Worm (Caenorhabditis elegans): ENCODE data around the gene ptc-3.

ptc-3 gene

ce11 chrII:2807674-2808206 is 44.7 kb downstream of the ptc-3 start, which contains the start of gene K12H6.12:
Gene K12H6.12, plus strand, starts transcription at chrII:2808156.
- TF ChIP-seq hmg-1.2 (GFP tag; IDR thresholded peaks at IDR 0.05) (peak; percentile 80), zfh-2 (GFP tag; conservative IDR thresholded peaks at IDR 0.05) (0 out of 2 replicates have a peak, but pooled peaks have one; percentile 43), F49E8.2 (tag; optimal IDR thresholded peaks at IDR 0.05; ENCODE audit: insufficient read depth) (no peak)

- TF ChIP-seq athp-1 (tag; optimal IDR thresholded peaks at IDR 0.05) (no peak), F33H1.4 (GFP tag; IDR thresholded peaks at IDR 0.05) (no peak), dpl-1 (GFP tag; optimal IDR thresholded peaks at IDR 0.05) (no peak), B0019.2 (GFP tag; conservative IDR thresholded peaks at IDR 0.05) (no peak), F55B11.4 (tag; optimal IDR thresholded peaks at IDR 0.05; ENCODE audit: borderline replicate concordance, insufficient read depth) (no peak), ets-4 (GFP tag; optimal IDR thresholded peaks at IDR 0.05) (no peak), B0035.1 (tag; optimal IDR thresholded peaks at IDR 0.05) (no peak), ceh-100 (GFP tag; IDR thresholded peaks at IDR 0.05) (no peak), him-1 (tag; optimal IDR thresholded peaks at IDR 0.05) (no peak), ceh-79 (tag; optimal IDR thresholded peaks at IDR 0.05) (no peak), lir-1 (GFP tag; conservative IDR thresholded peaks at IDR 0.05) (no peak), ceh-58 (GFP tag; IDR thresholded peaks at IDR 0.05) (no peak), ekl-4 (GFP tag; IDR thresholded peaks at IDR 0.05) (no peak), hmg-1.2 (GFP tag; IDR thresholded peaks at IDR 0.05) (no peak), dox-1 (GFP tag; IDR thresholded peaks at IDR 0.05) (no peak), atf-7 (tag; optimal IDR thresholded peaks at IDR 0.05) (no peak), let-607 (tag; optimal IDR thresholded peaks at IDR 0.05) (no peak), Y53F4B.3 (GFP tag; IDR thresholded peaks at IDR 0.05) (no peak)
Measured at ce11 chrII:2805566-2805965, 46.8 kb downstream of the ptc-3 start.

ce11 chrII:2804949-2805348 is 47.4 kb downstream of the ptc-3 start:
- peak; percentile 10; the same call in 1 of the 2 replicates for TF ChIP-seq ceh-100 (GFP tag; IDR thresholded peaks at IDR 0.05)
- TF ChIP-seq ceh-91 (GFP tag; IDR thresholded peaks at IDR 0.05) = no peak
- TF ChIP-seq let-526 (GFP tag; IDR thresholded peaks at IDR 0.05) = 0 out of 2 replicates have a peak, but pooled peaks have one; percentile 30
- TF ChIP-seq chd-7 (tag; optimal IDR thresholded peaks at IDR 0.05) = no peak
- TF ChIP-seq nhr-179 (tag; optimal IDR thresholded peaks at IDR 0.05) = no peak
- TF ChIP-seq Y53G8AR.9 (GFP tag; conservative IDR thresholded peaks at IDR 0.05) = 0 out of 2 replicates have a peak, but pooled peaks have one; percentile 29
- no peak for TF ChIP-seq nhr-90 (tag; optimal IDR thresholded peaks at IDR 0.05)
- no peak for TF ChIP-seq unc-130 (GFP tag; optimal IDR thresholded peaks at IDR 0.05)
- TF ChIP-seq F39B2.1 (GFP tag; IDR thresholded peaks at IDR 0.05) = no peak
- TF ChIP-seq C17E4.6 (GFP tag; IDR thresholded peaks at IDR 0.05) = no peak
- no peak for TF ChIP-seq hsf-1 (GFP tag; IDR thresholded peaks at IDR 0.05)
- TF ChIP-seq B0261.1 (tag; optimal IDR thresholded peaks at IDR 0.05) = no peak
- TF ChIP-seq F37B4.10 (GFP tag; IDR thresholded peaks at IDR 0.05) = no peak
- no peak for TF ChIP-seq Y53F4B.3 (GFP tag; IDR thresholded peaks at IDR 0.05)
- TF ChIP-seq hmg-1.2 (GFP tag; IDR thresholded peaks at IDR 0.05) = peak; percentile 81
- no peak for TF ChIP-seq cebp-1 (GFP tag; IDR thresholded peaks at IDR 0.05)
- peak; percentile 46 for TF ChIP-seq cebp-1 (tag; optimal IDR thresholded peaks at IDR 0.05)
- 0 out of 2 replicates have a peak, but pooled peaks have one; percentile 25 for TF ChIP-seq mcd-1 (GFP tag; IDR thresholded peaks at IDR 0.05)
- TF ChIP-seq pha-4 (tag; optimal IDR thresholded peaks at IDR 0.05) = no peak
- no peak for TF ChIP-seq sdz-38 (tag; optimal IDR thresholded peaks at IDR 0.05)
- TF ChIP-seq ceh-58 (GFP tag; IDR thresholded peaks at IDR 0.05) = no peak
- no peak for TF ChIP-seq Y56A3A.18 (GFP tag; IDR thresholded peaks at IDR 0.05)
- no peak for TF ChIP-seq ztf-25 (GFP tag; IDR thresholded peaks at IDR 0.05)
- peak; percentile 65 for TF ChIP-seq nhr-80 (tag; optimal IDR thresholded peaks at IDR 0.05)
- TF ChIP-seq hlh-12 (tag; optimal IDR thresholded peaks at IDR 0.05) = no peak
- TF ChIP-seq ztf-3 (GFP tag; optimal IDR thresholded peaks at IDR 0.05) = no peak
- no peak for TF ChIP-seq unc-62 (GFP tag; optimal IDR thresholded peaks at IDR 0.05)
